Fruit fly (Drosophila melanogaster) whole organism, prepupa: Measurements from ENCODE around the gene RanBP3.

ENCODE experiments used
- Blimp-1 ChIP-seq: fragments of 200-800 bp; sonication (Bioruptor generic); optimal IDR thresholded peaks from 3 replicates; lab custom pipeline; 2017; ENCODE audit warnings: missing biosample characterization, missing genetic modification characterization, mild to moderate bottlenecking, moderate library complexity, missing genetic modification reagents
- CG11294 ChIP-seq: fragments of 200-800 bp; sonication (Bioruptor generic); IDR thresholded peaks from 2 replicates; pipeline ENCODE4 v1.3.6; 2022; ENCODE audit warnings: missing biosample characterization, missing genetic modification characterization
- CG11762 ChIP-seq: fragments of 200-800 bp; sonication (Bioruptor generic); optimal IDR thresholded peaks from 3 replicates; lab custom pipeline; 2016; ENCODE audit warnings: missing biosample characterization, missing genetic modification characterization; ENCODE audit not compliant: insufficient read depth
- CG11902 ChIP-seq: fragments of 200-800 bp; sonication (Bioruptor generic); optimal IDR thresholded peaks from 3 replicates; lab custom pipeline; 2016; ENCODE audit warnings: missing biosample characterization, missing genetic modification characterization
- CG15336 ChIP-seq: fragments of 200-800 bp; sonication (Bioruptor generic); IDR thresholded peaks from 2 replicates; pipeline ENCODE4 v1.3.6; 2022; ENCODE audit warnings: missing biosample characterization, missing genetic modification characterization
- CG1621 ChIP-seq: fragments of 200-800 bp; sonication (Bioruptor generic); optimal IDR thresholded peaks from 3 replicates; lab custom pipeline; 2018; ENCODE audit warnings: missing biosample characterization, mild to moderate bottlenecking, missing genetic modification characterization
- CG16779 ChIP-seq: fragments of 200-800 bp; sonication (Bioruptor generic); optimal IDR thresholded peaks from 3 replicates; lab custom pipeline; 2017; ENCODE audit warnings: missing biosample characterization, mild to moderate bottlenecking, missing genetic modification characterization
- CG3032 ChIP-seq: fragments of 200-800 bp; optimal IDR thresholded peaks from 2 replicates; lab custom pipeline; 2019; ENCODE audit warnings: missing biosample characterization, mild to moderate bottlenecking, missing genetic modification characterization, moderate library complexity
- CG31627 ChIP-seq: fragments of 200-800 bp; sonication (Bioruptor generic); optimal IDR thresholded peaks from 3 replicates; lab custom pipeline; 2016; ENCODE audit warnings: missing biosample characterization, missing genetic modification characterization
- CG32006 ChIP-seq: fragments of 200-800 bp; sonication (Bioruptor generic); optimal IDR thresholded peaks from 3 replicates; lab custom pipeline; 2017; ENCODE audit warnings: missing biosample characterization, mild to moderate bottlenecking, missing genetic modification characterization
- CG34406 ChIP-seq: fragments of 200-800 bp; sonication (Bioruptor generic); optimal IDR thresholded peaks from 3 replicates; lab custom pipeline; 2016; ENCODE audit warnings: missing biosample characterization, missing genetic modification characterization
- CG3919 ChIP-seq: fragments of 200-800 bp; sonication (Bioruptor generic); optimal IDR thresholded peaks from 3 replicates; lab custom pipeline; 2016; ENCODE audit warnings: missing biosample characterization, missing genetic modification characterization
- CG4318 ChIP-seq: fragments of 200-800 bp; sonication (Bioruptor generic); optimal IDR thresholded peaks from 3 replicates; lab custom pipeline; 2017; ENCODE audit warnings: missing biosample characterization, mild to moderate bottlenecking, missing genetic modification characterization
- CG6163 ChIP-seq: fragments of 200-800 bp; sonication (Bioruptor generic); IDR thresholded peaks from 3 replicates; pipeline ENCODE4 v1.3.6; 2022; ENCODE audit warnings: missing biosample characterization, missing genetic modification characterization
- CG6808 ChIP-seq: fragments of 200-800 bp; sonication (Bioruptor generic); optimal IDR thresholded peaks from 3 replicates; lab custom pipeline; 2017; ENCODE audit warnings: missing biosample characterization, missing genetic modification characterization, mild to moderate bottlenecking, moderate library complexity, missing genetic modification reagents
- CG6854 ChIP-seq: fragments of 200-800 bp; sonication (Bioruptor generic); optimal IDR thresholded peaks from 2 replicates; lab custom pipeline; 2017; ENCODE audit warnings: missing biosample characterization, mild to moderate bottlenecking, missing genetic modification characterization
- CG7368 ChIP-seq: fragments of 200-800 bp; sonication (Bioruptor generic); optimal IDR thresholded peaks from 3 replicates; lab custom pipeline; 2016; ENCODE audit warnings: missing biosample characterization, missing genetic modification characterization
- CG8319 ChIP-seq: fragments of 200-800 bp; sonication (Bioruptor generic); optimal IDR thresholded peaks from 3 replicates; lab custom pipeline; 2016; ENCODE audit warnings: missing biosample characterization, missing genetic modification characterization
- CG8632 ChIP-seq: fragments of 200-800 bp; sonication (Bioruptor generic); optimal IDR thresholded peaks from 3 replicates; lab custom pipeline; 2016; ENCODE audit warnings: missing biosample characterization, missing genetic modification characterization
- Eip78C ChIP-seq: fragments of 200-800 bp; sonication (Bioruptor generic); peaks from one replicate; lab custom pipeline; 2016; ENCODE audit warnings: missing biosample characterization, missing genetic modification characterization
- Eip93F ChIP-seq: fragments of 200-800 bp; sonication (Bioruptor generic); optimal IDR thresholded peaks from 2 replicates; lab custom pipeline; 2016; ENCODE audit warnings: missing biosample characterization, mild to moderate bottlenecking, missing genetic modification characterization
- Ets21C ChIP-seq: fragments of 200-800 bp; sonication (Bioruptor generic); optimal IDR thresholded peaks from 3 replicates; lab custom pipeline; 2016; ENCODE audit warnings: missing biosample characterization, missing genetic modification characterization
- Ets96B ChIP-seq: fragments of 200-800 bp; optimal IDR thresholded peaks from 2 replicates; lab custom pipeline; 2019; ENCODE audit warnings: missing biosample characterization, mild to moderate bottlenecking, missing genetic modification characterization, moderate library complexity
- Hr39 ChIP-seq: fragments of 200-800 bp; sonication (Bioruptor generic); optimal IDR thresholded peaks from 2 replicates; lab custom pipeline; 2016; ENCODE audit warnings: missing biosample characterization, missing genetic modification characterization
- Hr4 ChIP-seq: fragments of 200-800 bp; sonication (Bioruptor generic); optimal IDR thresholded peaks from 3 replicates; lab custom pipeline; 2016; ENCODE audit warnings: missing biosample characterization, missing genetic modification characterization
- Lpt ChIP-seq: fragments of 200-800 bp; sonication (Bioruptor generic); optimal IDR thresholded peaks from 3 replicates; lab custom pipeline; 2016; ENCODE audit warnings: missing biosample characterization, missing genetic modification characterization
- Met ChIP-seq: fragments of 200-800 bp; sonication (Bioruptor generic); optimal IDR thresholded peaks from 3 replicates; lab custom pipeline; 2016; ENCODE audit warnings: missing biosample characterization, missing genetic modification characterization
- OdsH ChIP-seq: fragments of 200-800 bp; sonication (Bioruptor generic); optimal IDR thresholded peaks from 3 replicates; lab custom pipeline; 2016; ENCODE audit warnings: missing biosample characterization, missing genetic modification characterization
- Smox ChIP-seq: fragments of 200-800 bp; sonication (Bioruptor generic); optimal IDR thresholded peaks from 3 replicates; lab custom pipeline; 2016; ENCODE audit warnings: missing biosample characterization, missing genetic modification characterization
- Sox14 ChIP-seq: fragments of 200-800 bp; sonication (Bioruptor generic); optimal IDR thresholded peaks from 3 replicates; lab custom pipeline; 2016; ENCODE audit warnings: missing biosample characterization, missing genetic modification characterization
- Sox15 ChIP-seq: fragments of 200-800 bp; sonication (Bioruptor generic); optimal IDR thresholded peaks from 3 replicates; lab custom pipeline; 2016; ENCODE audit warnings: missing biosample characterization, missing genetic modification characterization
- achi ChIP-seq: fragments of 200-800 bp; sonication (Bioruptor generic); optimal IDR thresholded peaks from 3 replicates; lab custom pipeline; 2016; ENCODE audit warnings: missing biosample characterization, missing genetic modification characterization
- acj6 ChIP-seq: fragments of 200-800 bp; sonication (Bioruptor generic); optimal IDR thresholded peaks from 3 replicates; lab custom pipeline; 2016; ENCODE audit warnings: missing biosample characterization, missing genetic modification characterization
- cyc ChIP-seq: fragments of 200-800 bp; sonication (Bioruptor generic); optimal IDR thresholded peaks from 3 replicates; lab custom pipeline; 2016; ENCODE audit warnings: missing biosample characterization, missing genetic modification characterization
- dac ChIP-seq: fragments of 200-800 bp; sonication (Bioruptor generic); optimal IDR thresholded peaks from 2 replicates; lab custom pipeline; 2017; ENCODE audit warnings: missing biosample characterization, mild to moderate bottlenecking, missing genetic modification characterization
- esn ChIP-seq: fragments of 200-800 bp; sonication (Bioruptor generic); optimal IDR thresholded peaks from 2 replicates; lab custom pipeline; 2016; ENCODE audit warnings: missing biosample characterization, mild to moderate bottlenecking, missing genetic modification characterization, moderate library complexity
- fd59A ChIP-seq: fragments of 200-800 bp; sonication (Bioruptor generic); optimal IDR thresholded peaks from 2 replicates; lab custom pipeline; 2017; ENCODE audit warnings: missing biosample characterization, mild to moderate bottlenecking, missing genetic modification characterization, missing genetic modification reagents
- lz ChIP-seq: fragments of 200-800 bp; sonication (Bioruptor generic); optimal IDR thresholded peaks from 3 replicates; lab custom pipeline; 2016; ENCODE audit warnings: missing biosample characterization, missing genetic modification characterization
- net ChIP-seq: fragments of 200-800 bp; sonication (Bioruptor generic); optimal IDR thresholded peaks from 3 replicates; lab custom pipeline; 2016; ENCODE audit warnings: missing biosample characterization, missing genetic modification characterization
- pdm3 ChIP-seq: fragments of 200-800 bp; sonication (Bioruptor generic); optimal IDR thresholded peaks from 3 replicates; lab custom pipeline; 2016; ENCODE audit warnings: missing biosample characterization, missing genetic modification characterization
- salr ChIP-seq, 2 experiments: fragments of 200-800 bp; sonication (Bioruptor generic); optimal IDR thresholded peaks; 3 replicates each; lab custom pipeline; 2016 to 2018; ENCODE audit warnings: missing biosample characterization in 2 of 2, missing genetic modification characterization in 2 of 2, mild to moderate bottlenecking in 1 of 2
- spab ChIP-seq: fragments of 200-800 bp; sonication (Bioruptor generic); optimal IDR thresholded peaks from 2 replicates; lab custom pipeline; 2017; ENCODE audit warnings: missing biosample characterization, mild to moderate bottlenecking, missing genetic modification characterization, missing genetic modification reagents
- ss ChIP-seq, 2 experiments: fragments of 200-800 bp; sonication (Bioruptor generic); optimal IDR thresholded peaks; 2 replicates in 1 of 2; 3 replicates in 1 of 2; lab custom pipeline; 2017 to 2018; ENCODE audit warnings: mild to moderate bottlenecking in 2 of 2, missing biosample characterization in 2 of 2, missing genetic modification characterization in 2 of 2, moderate library complexity in 1 of 2
- svp ChIP-seq: fragments of 200-800 bp; sonication (Bioruptor generic); peaks from one replicate; lab custom pipeline; 2016; ENCODE audit warnings: missing biosample characterization, missing genetic modification characterization
- topi ChIP-seq: fragments of 200-800 bp; sonication (Bioruptor generic); optimal IDR thresholded peaks from 3 replicates; lab custom pipeline; 2016; ENCODE audit warnings: missing biosample characterization, missing genetic modification characterization
- vri ChIP-seq: fragments of 200-800 bp; sonication (Bioruptor generic); optimal IDR thresholded peaks from 3 replicates; lab custom pipeline; 2016; ENCODE audit warnings: missing biosample characterization, mild to moderate bottlenecking, missing genetic modification characterization

The RanBP3 gene

DNA sequence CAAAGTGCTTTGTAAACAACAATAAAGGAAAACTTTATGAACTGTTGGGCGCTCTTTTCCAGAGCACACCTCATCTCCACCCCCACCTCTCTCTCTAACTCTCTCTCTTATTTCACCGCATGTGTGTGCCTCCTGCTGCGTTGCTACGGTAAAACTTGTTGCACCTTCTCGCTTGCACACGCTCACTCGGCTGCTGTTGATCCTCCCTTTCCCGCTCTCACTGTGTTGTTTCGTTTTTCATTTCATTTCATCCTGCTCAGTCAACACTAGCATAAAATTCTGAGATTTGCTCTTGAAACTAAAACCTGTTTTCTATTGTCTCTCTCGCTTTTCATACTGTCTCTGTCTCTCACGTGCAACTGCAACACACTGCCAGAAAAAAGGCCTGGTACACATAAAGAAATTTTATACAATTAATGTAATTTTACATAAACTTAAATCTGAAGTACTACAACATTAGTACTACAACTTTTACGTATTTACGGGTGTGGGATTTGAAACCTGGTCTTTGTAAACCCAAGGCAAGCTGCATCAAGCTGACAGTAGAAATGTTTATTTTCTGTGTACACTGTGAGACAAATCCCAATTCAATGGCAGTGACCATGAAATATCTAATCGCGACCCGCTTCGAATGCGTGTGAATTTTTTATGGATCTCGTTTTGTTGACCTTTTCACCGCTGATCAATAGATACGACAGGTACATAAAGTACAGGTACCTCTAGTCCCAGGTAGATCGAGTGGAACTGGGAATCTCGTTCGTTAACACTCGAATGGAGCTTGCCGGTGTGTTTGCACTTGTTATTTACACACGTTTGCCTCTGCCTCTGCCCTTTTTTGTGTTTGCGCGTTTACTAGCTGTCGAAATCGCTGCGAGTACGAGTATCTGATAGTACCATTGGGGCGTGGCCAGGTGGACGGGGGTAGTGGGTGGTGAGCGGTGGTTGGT lies 30.1 kb upstream of the RanBP3 start (continued):
- TF ChIP-seq CG8319: peak; percentile 73
- TF ChIP-seq CG6808: peak; percentile 77
- TF ChIP-seq CG7368: peak; percentile 81
- TF ChIP-seq Blimp-1: peak; percentile 90
- TF ChIP-seq CG3919: peak; percentile 93
- peak; percentile 87 for TF ChIP-seq CG1621 (tag; lab: Kevin White, UChicago)
- peak; percentile 91 for TF ChIP-seq net (GFP tag; lab: Kevin White, UChicago)
- TF ChIP-seq spab: peak; percentile 82
- TF ChIP-seq achi (GFP tag; lab: Kevin White, UChicago): peak; percentile 90
- peak; percentile 58 for TF ChIP-seq Sox15 (GFP tag; lab: Kevin White, UChicago)
- TF ChIP-seq CG6854: peak; percentile 37
- TF ChIP-seq Smox (GFP tag; lab: Kevin White, UChicago): peak; percentile 90
- TF ChIP-seq Met (GFP tag; lab: Kevin White, UChicago): peak; percentile 94
- peak; percentile 86 for TF ChIP-seq CG11294 (GFP tag; lab: Robert Waterston, UW)
- peak; percentile 87 for TF ChIP-seq dac (GFP tag; lab: Kevin White, UChicago)
- TF ChIP-seq Hr39 (GFP tag; lab: Kevin White, UChicago): peak; percentile 88
- peak; percentile 96 for TF ChIP-seq CG32006 (GFP tag; lab: Kevin White, UChicago)
- TF ChIP-seq CG34406 (GFP tag; lab: Kevin White, UChicago): peak; percentile 86
- TF ChIP-seq CG8632 (GFP tag; lab: Kevin White, UChicago): peak; percentile 83

DNA sequence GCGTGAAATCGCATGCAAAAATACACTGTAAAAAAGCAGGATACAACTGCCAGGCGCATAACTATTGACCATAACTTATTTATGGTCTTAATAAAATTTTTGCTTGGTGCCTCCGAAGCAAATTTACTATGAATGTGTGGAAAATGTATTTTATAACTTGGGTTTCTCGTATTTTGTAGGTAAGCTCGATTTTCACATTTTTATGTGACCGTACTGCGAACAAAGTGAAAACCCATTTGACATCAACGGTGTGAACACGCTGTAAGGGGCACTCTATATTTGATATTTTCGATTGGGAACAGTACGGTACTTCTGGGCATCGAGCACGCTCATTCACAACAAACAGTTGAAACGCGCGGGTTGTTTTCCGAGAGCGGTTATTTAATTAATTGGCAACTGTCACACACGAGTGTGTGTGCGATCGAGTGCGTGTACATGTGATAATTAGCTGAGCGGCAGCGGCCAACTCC lies 28.9 kb upstream of the RanBP3 start, which contains the start of the genes Nup98-96 and mbc:
Gene Nup98-96 (minus strand): TSS at position 156 of the 470 bp plus-strand sequence.
Gene mbc (plus strand): TSS at position 300 of the 470 bp plus-strand sequence.
- TF ChIP-seq Smox (GFP tag; lab: Kevin White, UChicago) (peak; percentile 88), Sox15 (GFP tag; lab: Kevin White, UChicago) (peak; percentile 91), pdm3 (GFP tag; lab: Kevin White, UChicago) (peak; percentile 86), CG16779 (tag; lab: Kevin White, UChicago) (no peak), CG6163 (GFP tag; lab: Robert Waterston, UW) (peak; percentile 82; the same call in 2 of the 3 replicates), esn (peak; percentile 89), OdsH (peak; percentile 87), CG11294 (GFP tag; lab: Robert Waterston, UW) (peak; percentile 18; the same call in 1 of the 2 replicates), Hr4 (GFP tag; lab: Kevin White, UChicago) (peak; percentile 88), CG32006 (GFP tag; lab: Kevin White, UChicago) (peak; percentile 79), vri (peak; percentile 81), CG7368 (peak; percentile 73), fd59A (GFP tag; lab: Kevin White, UChicago) (peak; percentile 64), CG4318 (GFP tag; lab: Kevin White, UChicago) (peak; percentile 77), CG31627 (GFP tag; lab: Kevin White, UChicago) (peak; percentile 95), salr (GFP tag; optimal IDR thresholded peaks at IDR 0.05; lab: Kevin White, UChicago) (peak; percentile 52 to 62), net (GFP tag; lab: Kevin White, UChicago) (peak; percentile 44), CG11902 (GFP tag; lab: Kevin White, UChicago) (peak; percentile 89), Eip93F (GFP tag; lab: Kevin White, UChicago) (no peak), CG15336 (GFP tag; lab: Robert Waterston, UW) (0 out of 2 replicates have a peak, but pooled peaks have one; percentile 40), topi (GFP tag; lab: Kevin White, UChicago) (peak; percentile 85), Eip78C (GFP tag; lab: Kevin White, UChicago) (peak; percentile 86), CG3032 (tag; lab: Kevin White, UChicago) (peak; percentile 80), Ets21C (GFP tag; lab: Kevin White, UChicago) (peak; percentile 90), Sox14 (peak; percentile 95), spab (peak; percentile 22), CG11762 (GFP tag; lab: Kevin White, UChicago) (peak; percentile 65), ss (GFP tag; optimal IDR thresholded peaks at IDR 0.05; lab: Kevin White, UChicago) (peak; percentile 53 to 73), Blimp-1 (peak; percentile 6), Ets96B (tag; lab: Kevin White, UChicago) (peak; percentile 72), svp (peak; percentile 92), CG34406 (GFP tag; lab: Kevin White, UChicago) (peak; percentile 80), acj6 (GFP tag; lab: Kevin White, UChicago) (peak; percentile 86), CG8319 (peak; percentile 58), lz (GFP tag; lab: Kevin White, UChicago) (peak; percentile 91), cyc (GFP tag; lab: Kevin White, UChicago) (peak; percentile 93), Lpt (GFP tag; lab: Kevin White, UChicago) (peak; percentile 55)
